Worm (Caenorhabditis elegans): ENCODE data around the gene rbm-39.

The rbm-39 gene

ce11 chrIV:1063058-1063457 lies 50.6 kb downstream of the rbm-39 start:
- TF ChIP-seq lin-14 (GFP tag; optimal IDR thresholded peaks at IDR 0.05) (no peak), nhr-85 (tag) (no peak), nhr-11 (tag; optimal IDR thresholded peaks at IDR 0.05) (no peak), ama-1 (optimal IDR thresholded peaks at IDR 0.05) (no peak), nhr-20 (tag; optimal IDR thresholded peaks at IDR 0.05) (no peak), snu-23 (GFP tag; optimal IDR thresholded peaks at IDR 0.05) (no peak), fkh-8 (tag; optimal IDR thresholded peaks at IDR 0.05) (no peak), nhr-84 (tag; optimal IDR thresholded peaks at IDR 0.05) (no peak), egl-27 (tag; optimal IDR thresholded peaks at IDR 0.05) (no peak), ets-5 (GFP tag; IDR thresholded peaks at IDR 0.05) (no peak), C16A3.4 (tag; optimal IDR thresholded peaks at IDR 0.05) (no peak), skn-1 (tag; optimal IDR thresholded peaks at IDR 0.05) (no peak)

ce11 chrIV:1064289-1064848 lies 51.9 kb downstream of the rbm-39 start:
- TF ChIP-seq blmp-1 (tag; optimal IDR thresholded peaks at IDR 0.05) (no peak), unc-30 (tag; optimal IDR thresholded peaks at IDR 0.05) (no peak), nhr-90 (tag; optimal IDR thresholded peaks at IDR 0.05; ENCODE audit: poor library complexity) (no peak), efl-1 (optimal IDR thresholded peaks at IDR 0.05) (no peak), efl-1 (GFP tag; optimal IDR thresholded peaks at IDR 0.05 in 1 of 2) (peak in 1 of 2 experiments; percentile 38), unc-86 (tag; optimal IDR thresholded peaks at IDR 0.05) (no peak)

ce11 chrIV:1065569-1065968 lies 53.1 kb downstream of the rbm-39 start:
- TF ChIP-seq ztf-4 (tag; optimal IDR thresholded peaks at IDR 0.05) = peak; percentile 30
- TF ChIP-seq unc-86 (tag; optimal IDR thresholded peaks at IDR 0.05) = no peak

ce11 chrIV:1067430-1067829 lies 55.0 kb downstream of the rbm-39 start, which contains the start of gene znf-782:
TSS of gene znf-782 (minus strand) at chrIV:1067525.
- no peak for TF ChIP-seq lin-35 (GFP tag; optimal IDR thresholded peaks at IDR 0.05)
- peak; percentile 57 for TF ChIP-seq jun-1 (tag; optimal IDR thresholded peaks at IDR 0.05)
- peak; percentile 56 for TF ChIP-seq ztf-4 (tag; optimal IDR thresholded peaks at IDR 0.05)
- TF ChIP-seq irx-1 (tag; optimal IDR thresholded peaks at IDR 0.05) = no peak
- TF ChIP-seq ceh-8 (GFP tag; optimal IDR thresholded peaks at IDR 0.05) = peak; percentile 52
- no peak for TF ChIP-seq ets-5 (GFP tag; IDR thresholded peaks at IDR 0.05)
- no peak for TF ChIP-seq ceh-63 (GFP tag; optimal IDR thresholded peaks at IDR 0.05)
- no peak for TF ChIP-seq efl-1 (optimal IDR thresholded peaks at IDR 0.05)
- TF ChIP-seq efl-1 (GFP tag; optimal IDR thresholded peaks at IDR 0.05 in 1 of 2) = peak in 1 of 2 experiments; percentile 78
- no peak for TF ChIP-seq unc-130 (tag; optimal IDR thresholded peaks at IDR 0.05)
- TF ChIP-seq ceh-82 (tag; optimal IDR thresholded peaks at IDR 0.05) = peak in 1 of 3 experiments; percentile 42

ce11 chrIV:1068730-1069244 lies 56.4 kb downstream of the rbm-39 start:
- TF ChIP-seq nhr-76 (tag; optimal IDR thresholded peaks at IDR 0.05) (no peak), nhr-77 (tag; optimal IDR thresholded peaks at IDR 0.05) (no peak), swsn-7 (tag; optimal IDR thresholded peaks at IDR 0.05) (no peak), alr-1 (tag; optimal IDR thresholded peaks at IDR 0.05; ENCODE audit: borderline replicate concordance) (no peak), unc-86 (tag; optimal IDR thresholded peaks at IDR 0.05) (no peak), aly-2 (tag; optimal IDR thresholded peaks at IDR 0.05) (no peak), hpl-2 (GFP tag; optimal IDR thresholded peaks at IDR 0.05) (no peak), zag-1 (tag; optimal IDR thresholded peaks at IDR 0.05) (no peak), ceh-88 (GFP tag; IDR thresholded peaks at IDR 0.05) (no peak), nhr-20 (tag; optimal IDR thresholded peaks at IDR 0.05) (no peak), C34B4.2 (tag; optimal IDR thresholded peaks at IDR 0.05) (no peak), elt-2 (tag; optimal IDR thresholded peaks at IDR 0.05) (no peak), sup-37 (GFP tag; optimal IDR thresholded peaks at IDR 0.05) (no peak), snpc-4 (tag; optimal IDR thresholded peaks at IDR 0.05) (no peak), tbx-2 (tag; optimal IDR thresholded peaks at IDR 0.05) (no peak)
